Worm (Caenorhabditis elegans): ENCODE measurements around the gene acbp-6.

DNA sequence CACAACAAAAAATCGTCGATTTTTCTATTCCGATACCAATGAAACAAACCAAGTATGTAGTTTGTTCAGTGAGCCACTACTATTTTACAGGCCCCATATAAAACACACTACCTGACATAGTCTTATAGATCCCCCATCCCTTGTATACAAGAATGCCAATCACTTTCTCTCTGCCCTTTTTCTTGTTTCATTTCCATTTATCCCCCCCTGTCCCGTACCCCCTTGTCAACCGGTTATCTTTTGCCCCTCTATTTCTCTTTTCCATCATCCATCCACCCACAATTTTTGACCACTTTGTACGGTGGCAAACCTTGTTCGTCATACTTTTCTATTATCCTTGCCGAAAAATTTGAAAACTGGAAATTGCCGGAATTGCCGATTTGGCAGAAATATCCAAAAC, 20.6 kb downstream of the acbp-6 start:
- TF ChIP-seq ama-1 (optimal IDR thresholded peaks at IDR 0.05) (no peak), tbx-11 (GFP tag; IDR thresholded peaks at IDR 0.05) (no peak), flt-1 (GFP tag; IDR thresholded peaks at IDR 0.05) (no peak), hmbx-1 (tag; optimal IDR thresholded peaks at IDR 0.05) (no peak), hnd-1 (tag; optimal IDR thresholded peaks at IDR 0.05) (no peak), scrt-1 (GFP tag; IDR thresholded peaks at IDR 0.05) (no peak), ceh-13 (GFP tag; optimal IDR thresholded peaks at IDR 0.05) (no peak), tra-4 (tag; optimal IDR thresholded peaks at IDR 0.05) (no peak), tbx-37 (GFP tag; conservative IDR thresholded peaks at IDR 0.05) (no peak), F13C5.2 (tag; optimal IDR thresholded peaks at IDR 0.05) (no peak)
